Fruit fly (Drosophila melanogaster): ENCODE measurements around the gene Dyrk2.

- no peak for TF ChIP-seq CG10348 (GFP tag; IDR thresholded peaks at IDR 0.05)
- TF ChIP-seq fd96Ca (GFP tag; IDR thresholded peaks at IDR 0.05), result no peak
- TF ChIP-seq CG8301 (tag; optimal IDR thresholded peaks at IDR 0.05), result no peak
- TF ChIP-seq CG13204 (GFP tag; optimal IDR thresholded peaks at IDR 0.05), result no peak
- no peak for TF ChIP-seq Pif1B (GFP tag; optimal IDR thresholded peaks at IDR 0.05)
- TF ChIP-seq CG15710 (tag; optimal IDR thresholded peaks at IDR 0.05), result no peak
- TF ChIP-seq Pif1A (GFP tag; optimal IDR thresholded peaks at IDR 0.05), result no peak
- no peak for TF ChIP-seq Snoo (tag; optimal IDR thresholded peaks at IDR 0.05)
- TF ChIP-seq CG8159 (tag; optimal IDR thresholded peaks at IDR 0.05), result no peak
- no peak for TF ChIP-seq CG32121 (GFP tag; IDR thresholded peaks at IDR 0.05)
- TF ChIP-seq EcR (GFP tag; optimal IDR thresholded peaks at IDR 0.05), result no peak
- no peak for TF ChIP-seq CG14655 (GFP tag; optimal IDR thresholded peaks at IDR 0.05)
- TF ChIP-seq D1 (tag; optimal IDR thresholded peaks at IDR 0.05), result no peak
- TF ChIP-seq CG9948 (tag; optimal IDR thresholded peaks at IDR 0.05), result no peak
Measured at dm6 chr2L:14163122-14163521, 70.8 kb downstream of the Dyrk2 start, which contains the start of gene CG43332.

Measured in whole organism, pupa.